Fruit fly (Drosophila melanogaster) whole organism, embryonic: ENCODE results near the gene Aprt.

Experiments
- Atf-2 ChIP-seq: fragments of 200-800 bp; sonication (Bioruptor generic); optimal IDR thresholded peaks from 2 replicates; lab custom pipeline; 2016; ENCODE audit warnings: missing biosample characterization, missing genetic modification characterization
- CG10321 ChIP-seq: fragments of 200-800 bp; sonication (Bioruptor generic); IDR thresholded peaks from 2 replicates; pipeline ENCODE4 v1.3.6; 2022; ENCODE audit warnings: missing biosample characterization, missing genetic modification characterization
- CG10462 ChIP-seq: fragments of 200-800 bp; sonication (Bioruptor generic); optimal IDR thresholded peaks from 2 replicates; lab custom pipeline; 2016; ENCODE audit warnings: missing biosample characterization, missing genetic modification characterization
- CG13296 ChIP-seq: fragments of 200-800 bp; sonication (Bioruptor generic); optimal IDR thresholded peaks from 3 replicates; lab custom pipeline; 2018; ENCODE audit warnings: missing biosample characterization, mild to moderate bottlenecking, missing genetic modification characterization
- CG1602 ChIP-seq: fragments of 200-800 bp; sonication (Bioruptor generic); optimal IDR thresholded peaks from 3 replicates; lab custom pipeline; 2016; ENCODE audit warnings: missing biosample characterization, missing genetic modification characterization
- CG17359 ChIP-seq: fragments of 200-800 bp; sonication (Bioruptor generic); optimal IDR thresholded peaks from 3 replicates; lab custom pipeline; 2018; ENCODE audit warnings: missing biosample characterization, mild to moderate bottlenecking, missing genetic modification characterization, moderate library complexity
- CG1832 ChIP-seq: fragments of 200-800 bp; sonication (Bioruptor generic); optimal IDR thresholded peaks from 2 replicates; lab custom pipeline; 2017; ENCODE audit warnings: missing biosample characterization, mild to moderate bottlenecking, missing genetic modification characterization, inconsistent platforms
- CG3281 ChIP-seq: fragments of 200-800 bp; sonication (Bioruptor generic); optimal IDR thresholded peaks from 3 replicates; lab custom pipeline; 2017; ENCODE audit warnings: missing biosample characterization, mild to moderate bottlenecking, missing genetic modification characterization
- CG4328 ChIP-seq: fragments of 200-800 bp; sonication (Bioruptor generic); optimal IDR thresholded peaks from 3 replicates; lab custom pipeline; 2017; ENCODE audit warnings: missing biosample characterization, missing genetic modification reagents, missing genetic modification characterization
- CG4360 ChIP-seq: fragments of 200-800 bp; sonication (Bioruptor generic); IDR thresholded peaks from 2 replicates; pipeline ENCODE4 v1.3.6; 2022; ENCODE audit warnings: missing biosample characterization, missing genetic modification characterization
- CG6765 ChIP-seq: fragments of 200-800 bp; sonication (Bioruptor generic); optimal IDR thresholded peaks from 3 replicates; lab custom pipeline; 2017; ENCODE audit warnings: missing biosample characterization, mild to moderate bottlenecking, missing genetic modification characterization
- CG8290 ChIP-seq, 3 experiments: fragments of 200-800 bp; sonication (Bioruptor generic); optimal IDR thresholded peaks; 2 replicates each; lab custom pipeline; 2016 to 2019; ENCODE audit warnings: missing biosample characterization in 3 of 3, missing genetic modification characterization in 3 of 3, mild to moderate bottlenecking in 2 of 3, moderate library complexity in 1 of 3
- CG8388 ChIP-seq: fragments of 200-800 bp; sonication (Bioruptor generic); optimal IDR thresholded peaks from 2 replicates; lab custom pipeline; 2019; ENCODE audit warnings: missing biosample characterization, mild to moderate bottlenecking, missing genetic modification characterization, moderate library complexity
- CG8478 ChIP-seq: fragments of >200 bp; optimal IDR thresholded peaks from 2 replicates; lab custom pipeline; 2018
- D ChIP-seq, 2 experiments: fragments of 200-800 bp in 1 of 2; fragments of >200 bp in 1 of 2; sonication (Bioruptor generic) in 1 of 2; optimal IDR thresholded peaks; 2 replicates in 1 of 2; 3 replicates in 1 of 2; lab custom pipeline; 2017; ENCODE audit warnings: mild to moderate bottlenecking in 1 of 2, missing biosample characterization in 1 of 2, missing genetic modification characterization in 1 of 2, missing genetic modification reagents in 1 of 2
- Dbx ChIP-seq: fragments of 200-800 bp; sonication (Bioruptor generic); IDR thresholded peaks from 3 replicates; pipeline ENCODE4 v1.3.6; 2022; ENCODE audit warnings: missing biosample characterization, missing genetic modification characterization
- Elba2 ChIP-seq: fragments of 200-800 bp; sonication (Bioruptor generic); optimal IDR thresholded peaks from 3 replicates; lab custom pipeline; 2016; ENCODE audit warnings: missing biosample characterization, missing genetic modification characterization
- Jarid2 ChIP-seq: fragments of 200-800 bp; sonication (Bioruptor generic); optimal IDR thresholded peaks from 3 replicates; lab custom pipeline; 2017; ENCODE audit warnings: mild to moderate bottlenecking, missing biosample characterization, missing genetic modification reagents, missing genetic modification characterization
- Kr ChIP-seq: fragments of 200-800 bp; sonication (Bioruptor generic); optimal IDR thresholded peaks from 2 replicates; lab custom pipeline; 2017; ENCODE audit warnings: missing biosample characterization, mild to moderate bottlenecking, missing genetic modification characterization
- Lim3 ChIP-seq: fragments of 200-800 bp; sonication (Bioruptor generic); IDR thresholded peaks from 2 replicates; pipeline ENCODE4 v1.3.6; 2022; ENCODE audit warnings: missing biosample characterization, missing genetic modification characterization
- Nf-YA ChIP-seq: fragments of 200-800 bp; sonication (Bioruptor generic); IDR thresholded peaks from 2 replicates; pipeline ENCODE4 v1.3.6; 2022; ENCODE audit warnings: missing biosample characterization, missing genetic modification characterization
- Nf-YB ChIP-seq: fragments of 200-800 bp; sonication (Bioruptor generic); optimal IDR thresholded peaks from 3 replicates; lab custom pipeline; 2019; ENCODE audit warnings: missing biosample characterization, mild to moderate bottlenecking, missing genetic modification characterization, moderate library complexity
- Nf-YC ChIP-seq: fragments of 200-800 bp; optimal IDR thresholded peaks from 3 replicates; lab custom pipeline; 2019; ENCODE audit warnings: missing biosample characterization, mild to moderate bottlenecking, missing genetic modification characterization, moderate library complexity
- Trl ChIP-seq, 3 experiments: fragments of >200 bp in 2 of 3; fragments of 200-800 bp in 1 of 3; sonication (Bioruptor generic) in 1 of 3; optimal IDR thresholded peaks; 2 replicates in 1 of 3; 3 replicates in 2 of 3; lab custom pipeline; 2016 to 2017; ENCODE audit warnings: missing biosample characterization in 1 of 3, missing genetic modification characterization in 1 of 3
- YL-1 ChIP-seq: fragments of 200-800 bp; sonication (Bioruptor generic); optimal IDR thresholded peaks from 3 replicates; lab custom pipeline; 2017; ENCODE audit warnings: missing biosample characterization, mild to moderate bottlenecking, missing genetic modification characterization
- aop ChIP-seq: fragments of 200-800 bp; sonication (Bioruptor generic); IDR thresholded peaks from 2 replicates; pipeline ENCODE4 v1.3.6; 2022; ENCODE audit warnings: missing biosample characterization, missing genetic modification characterization
- ash1 ChIP-seq: fragments of 200-800 bp; sonication (Bioruptor generic); optimal IDR thresholded peaks from 2 replicates; lab custom pipeline; 2018; ENCODE audit warnings: missing biosample characterization, mild to moderate bottlenecking, missing genetic modification characterization
- az2 ChIP-seq: fragments of 200-800 bp; sonication (Bioruptor generic); optimal IDR thresholded peaks from 3 replicates; lab custom pipeline; 2016; ENCODE audit warnings: missing biosample characterization, missing genetic modification characterization
- cg ChIP-seq: fragments of 200-800 bp; sonication (Bioruptor generic); optimal IDR thresholded peaks from 3 replicates; lab custom pipeline; 2019; ENCODE audit warnings: missing biosample characterization, mild to moderate bottlenecking, missing genetic modification characterization, moderate library complexity
- ci ChIP-seq: fragments of 200-800 bp; sonication (Bioruptor generic); IDR thresholded peaks from 3 replicates; pipeline ENCODE4 v1.3.6; 2022; ENCODE audit warnings: missing biosample characterization, missing genetic modification characterization
- ewg ChIP-seq: fragments of 200-800 bp; sonication (Bioruptor generic); optimal IDR thresholded peaks from 3 replicates; lab custom pipeline; 2017; ENCODE audit warnings: mild to moderate bottlenecking, missing biosample characterization, missing genetic modification reagents, missing genetic modification characterization
- lov ChIP-seq, 2 experiments: fragments of 200-800 bp in 1 of 2; fragments of >200 bp in 1 of 2; sonication (Bioruptor generic) in 1 of 2; IDR thresholded peaks in 1 of 2; optimal IDR thresholded peaks in 1 of 2; 2 replicates in 1 of 2; 3 replicates in 1 of 2; pipeline versions ENCODE4 v1.3.6 to Lab custom; 2017 to 2022; ENCODE audit warnings: missing biosample characterization in 1 of 2, missing genetic modification characterization in 1 of 2
- nau ChIP-seq: fragments of 200-800 bp; sonication (Bioruptor generic); optimal IDR thresholded peaks from 3 replicates; lab custom pipeline; 2017; ENCODE audit warnings: missing biosample characterization, mild to moderate bottlenecking, missing genetic modification characterization, missing genetic modification reagents
- odd ChIP-seq: fragments of 200-800 bp; sonication (Bioruptor generic); optimal IDR thresholded peaks from 2 replicates; lab custom pipeline; 2017; ENCODE audit warnings: missing biosample characterization, mild to moderate bottlenecking, missing genetic modification characterization
- pan ChIP-seq, 4 experiments: fragments of >200 bp in 3 of 4; fragments of 200-800 bp in 1 of 4; sonication (Bioruptor generic) in 1 of 4; optimal IDR thresholded peaks in 3 of 4; IDR thresholded peaks in 1 of 4; 2 replicates each; pipeline versions ENCODE4 v1.3.6 to Lab custom; 2017 to 2022; ENCODE audit warnings: missing biosample characterization in 2 of 4, missing genetic modification characterization in 2 of 4, mixed read lengths in 1 of 4
- phol ChIP-seq: fragments of 200-800 bp; sonication (Bioruptor generic); optimal IDR thresholded peaks from 3 replicates; lab custom pipeline; 2018; ENCODE audit warnings: missing biosample characterization, mild to moderate bottlenecking, missing genetic modification characterization, moderate library complexity
- pros ChIP-seq: fragments of 200-800 bp; sonication (Bioruptor generic); optimal IDR thresholded peaks from 3 replicates; lab custom pipeline; 2019; ENCODE audit warnings: missing biosample characterization, mild to moderate bottlenecking, missing genetic modification characterization, moderate library complexity
- seq ChIP-seq: fragments of 200-800 bp; sonication (Bioruptor generic); IDR thresholded peaks from 2 replicates; pipeline ENCODE4 v1.3.6; 2022; ENCODE audit warnings: missing biosample characterization, missing genetic modification characterization
- sqz ChIP-seq: fragments of 200-800 bp; sonication (Bioruptor generic); optimal IDR thresholded peaks from 3 replicates; lab custom pipeline; 2018; ENCODE audit warnings: missing biosample characterization, mild to moderate bottlenecking, missing genetic modification characterization
- tll ChIP-seq, 2 experiments: fragments of 200-800 bp in 1 of 2; fragments of >200 bp in 1 of 2; sonication (Bioruptor generic) in 1 of 2; optimal IDR thresholded peaks; 2 replicates each; lab custom pipeline; 2017 to 2019; ENCODE audit warnings: missing biosample characterization in 2 of 2, missing genetic modification characterization in 2 of 2, mild to moderate bottlenecking in 1 of 2, moderate library complexity in 1 of 2
- yki ChIP-seq: fragments of >200 bp; optimal IDR thresholded peaks from 3 replicates; lab custom pipeline; 2018

The Aprt gene

dm6 chr3L:1920943-1921342 lies 36.1 kb upstream of the Aprt start, which contains the start of gene Dbx:
TSS of gene Dbx (plus strand) at chr3L:1921307.
- TF ChIP-seq aop (GFP tag; lab: Robert Waterston, UW) (no peak), Nf-YC (tag; lab: Kevin White, UChicago) (peak; percentile 94), Lim3 (no peak), Trl (optimal IDR thresholded peaks at IDR 0.05; lab: Kevin White, UChicago) (peak; percentile 64 to 73), Trl (GFP tag; optimal IDR thresholded peaks at IDR 0.05; lab: Kevin White, UChicago) (no peak), Nf-YB (GFP tag; lab: Kevin White, UChicago) (peak; percentile 97), CG4328 (no peak), CG8388 (no peak), Nf-YA (GFP tag; lab: Robert Waterston, UW) (peak; percentile 69), CG1832 (GFP tag; lab: Kevin White, UChicago) (peak; percentile 69), CG6765 (GFP tag; lab: Kevin White, UChicago) (no peak), odd (GFP tag; lab: Kevin White, UChicago) (no peak), Atf-2 (GFP tag; lab: Kevin White, UChicago) (no peak), cg (GFP tag; lab: Kevin White, UChicago) (peak; percentile 63), CG13296 (GFP tag; lab: Kevin White, UChicago) (no peak), yki (lab: Kevin White, UChicago) (peak; percentile 39), Jarid2 (GFP tag; lab: Kevin White, UChicago) (peak; percentile 51), ewg (GFP tag; lab: Kevin White, UChicago) (peak; percentile 17), CG10321 (GFP tag; lab: Robert Waterston, UW) (0 out of 2 replicates have a peak, but pooled peaks have one; percentile 23), CG8478 (lab: Kevin White, UChicago) (peak; percentile 29), seq (GFP tag; lab: Robert Waterston, UW) (peak; percentile 67; the same call in 1 of the 2 replicates)
- TF ChIP-seq, all 482 proteins: peak for 12

dm6 chr3L:1920051-1920450 lies 35.2 kb upstream of the Aprt start:
- TF ChIP-seq ash1 (no peak), CG17359 (tag; lab: Kevin White, UChicago) (no peak), Nf-YA (GFP tag; lab: Robert Waterston, UW) (0 out of 2 replicates have a peak, but pooled peaks have one; percentile 34), Elba2 (GFP tag; lab: Kevin White, UChicago) (peak; percentile 74), seq (GFP tag; lab: Robert Waterston, UW) (peak; percentile 26; the same call in 1 of the 2 replicates), phol (tag; lab: Kevin White, UChicago) (no peak), lov (optimal IDR thresholded peaks at IDR 0.05; lab: Kevin White, UChicago) (no peak), lov (GFP tag; IDR thresholded peaks at IDR 0.05; lab: Robert Waterston, UW) (0 out of 3 replicates have a peak, but pooled peaks have one; percentile 13), CG8290 (GFP tag; optimal IDR thresholded peaks at IDR 0.05; lab: Kevin White, UChicago) (no peak), CG8290 (tag; optimal IDR thresholded peaks at IDR 0.05; lab: Kevin White, UChicago) (no peak), Trl (optimal IDR thresholded peaks at IDR 0.05; lab: Kevin White, UChicago) (peak in 1 of 2 experiments; percentile 36), Trl (GFP tag; optimal IDR thresholded peaks at IDR 0.05; lab: Kevin White, UChicago) (no peak), Dbx (GFP tag; lab: Robert Waterston, UW) (0 out of 3 replicates have a peak, but pooled peaks have one; percentile 35), Nf-YC (tag; lab: Kevin White, UChicago) (peak; percentile 82), CG10462 (GFP tag; lab: Kevin White, UChicago) (no peak), YL-1 (GFP tag; lab: Kevin White, UChicago) (no peak), CG1832 (GFP tag; lab: Kevin White, UChicago) (peak; percentile 35), az2 (no peak), ci (GFP tag; lab: Robert Waterston, UW) (0 out of 3 replicates have a peak, but pooled peaks have one; percentile 34), Nf-YB (GFP tag; lab: Kevin White, UChicago) (peak; percentile 85), pan (optimal IDR thresholded peaks at IDR 0.05; lab: Kevin White, UChicago) (no peak), pan (GFP tag; optimal IDR thresholded peaks at IDR 0.05 in 1 of 2, IDR thresholded peaks at IDR 0.05 in 1 of 2) (no peak), CG8478 (lab: Kevin White, UChicago) (no peak)
- TF ChIP-seq, all 482 proteins: peak for 10

DNA sequence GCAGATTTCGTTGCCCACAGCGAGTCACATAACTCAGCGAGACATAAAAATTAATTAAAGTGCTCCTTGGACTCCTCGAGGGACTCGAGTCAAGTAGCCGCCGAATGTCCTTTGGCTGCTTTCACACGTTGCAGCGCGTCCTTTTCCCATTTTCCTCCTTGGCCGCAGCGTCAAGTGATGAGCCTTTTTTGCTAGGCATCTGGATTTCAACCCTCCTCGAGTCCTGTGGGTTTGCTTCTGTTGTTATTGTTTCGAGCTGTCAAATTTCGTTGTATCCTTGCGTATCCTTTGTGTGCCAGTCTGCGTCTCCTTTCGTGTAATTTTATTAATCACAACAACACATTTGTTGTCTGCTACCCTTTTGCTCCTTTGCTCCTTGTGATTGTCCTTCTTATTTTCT lies 31.8 kb upstream of the Aprt start:
- no peak for TF ChIP-seq CG1602
- no peak for TF ChIP-seq sqz (GFP tag; lab: Kevin White, UChicago)
- peak; percentile 44; the same call in 1 of the 2 replicates for TF ChIP-seq CG4360 (GFP tag; lab: Robert Waterston, UW)
- TF ChIP-seq CG3281 (GFP tag; lab: Kevin White, UChicago) = no peak
- TF ChIP-seq nau (GFP tag; lab: Kevin White, UChicago) = no peak
- peak; percentile 50 for TF ChIP-seq pros (GFP tag; lab: Kevin White, UChicago)
- TF ChIP-seq tll (GFP tag; optimal IDR thresholded peaks at IDR 0.05; lab: Kevin White, UChicago) = peak in 1 of 2 experiments; percentile 55
- TF ChIP-seq Kr = peak; percentile 25
- peak; percentile 49 for TF ChIP-seq D (optimal IDR thresholded peaks at IDR 0.05; lab: Kevin White, UChicago)
- TF ChIP-seq D (GFP tag; optimal IDR thresholded peaks at IDR 0.05; lab: Kevin White, UChicago) = no peak
